Worm (Caenorhabditis elegans): ENCODE measurements around the gene srx-2.

DNA sequence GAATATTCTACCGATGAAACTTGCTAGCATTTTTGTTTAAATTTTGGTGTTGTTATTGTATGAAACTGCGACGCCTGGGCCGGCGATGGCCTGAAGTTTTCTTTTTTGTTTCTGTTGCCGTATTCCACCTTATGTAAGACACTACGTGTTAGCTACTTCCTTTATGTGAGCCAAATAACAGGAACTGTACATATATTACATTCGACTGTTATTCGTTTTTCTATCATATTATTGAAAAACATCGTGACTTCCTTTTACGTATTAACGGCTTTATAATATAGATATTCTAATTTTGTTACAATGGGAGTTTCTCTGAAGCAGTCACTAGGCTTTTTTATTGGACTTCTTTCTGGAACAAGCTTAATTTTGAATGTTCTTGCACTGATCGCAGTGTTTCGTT, 4.0 kb upstream of the srx-2 start, which contains the start of gene srx-3:
- TF ChIP-seq snpc-4 (tag; optimal IDR thresholded peaks at IDR 0.05) (no peak), elt-3 (tag; optimal IDR thresholded peaks at IDR 0.05) (no peak), fos-1 (tag; optimal IDR thresholded peaks at IDR 0.05) (no peak), egl-27 (tag; optimal IDR thresholded peaks at IDR 0.05) (no peak), nhr-12 (tag; optimal IDR thresholded peaks at IDR 0.05) (no peak), ceh-82 (tag; optimal IDR thresholded peaks at IDR 0.05) (no peak), jun-1 (tag; optimal IDR thresholded peaks at IDR 0.05) (no peak), nhr-28 (tag; optimal IDR thresholded peaks at IDR 0.05) (no peak), nhr-237 (tag; optimal IDR thresholded peaks at IDR 0.05) (no peak), unc-39 (tag; optimal IDR thresholded peaks at IDR 0.05) (no peak), tbx-2 (tag; optimal IDR thresholded peaks at IDR 0.05) (no peak)
